Worm (Caenorhabditis elegans): ENCODE data around the gene F37C12.18.

- TF ChIP-seq fos-1 (tag; optimal IDR thresholded peaks at IDR 0.05) (no peak), unc-39 (tag; optimal IDR thresholded peaks at IDR 0.05) (no peak), lin-39 (tag; optimal IDR thresholded peaks at IDR 0.05) (no peak), jun-1 (tag; optimal IDR thresholded peaks at IDR 0.05) (no peak), unc-62 (GFP tag; optimal IDR thresholded peaks at IDR 0.05) (no peak), nhr-25 (tag; optimal IDR thresholded peaks at IDR 0.05) (no peak), nhr-237 (tag; optimal IDR thresholded peaks at IDR 0.05) (no peak), nhr-43 (tag; optimal IDR thresholded peaks at IDR 0.05; ENCODE audit: poor library complexity, severe bottlenecking) (no peak), ceh-28 (tag; optimal IDR thresholded peaks at IDR 0.05) (no peak), nhr-28 (tag; optimal IDR thresholded peaks at IDR 0.05) (no peak), elt-1 (tag; optimal IDR thresholded peaks at IDR 0.05) (no peak), ceh-82 (tag; optimal IDR thresholded peaks at IDR 0.05) (no peak), zag-1 (tag; optimal IDR thresholded peaks at IDR 0.05) (no peak), mdl-1 (tag; optimal IDR thresholded peaks at IDR 0.05) (no peak)
These were observed 2.1 kb downstream of the F37C12.18 start, which contains the start of gene mec-14 for ce11 chrIII:7192942-7193665.

Data from whole organism, L3 larva.